Fruit fly (Drosophila melanogaster): ENCODE data around the gene RabGGTb.

Gene RabGGTb

DNA sequence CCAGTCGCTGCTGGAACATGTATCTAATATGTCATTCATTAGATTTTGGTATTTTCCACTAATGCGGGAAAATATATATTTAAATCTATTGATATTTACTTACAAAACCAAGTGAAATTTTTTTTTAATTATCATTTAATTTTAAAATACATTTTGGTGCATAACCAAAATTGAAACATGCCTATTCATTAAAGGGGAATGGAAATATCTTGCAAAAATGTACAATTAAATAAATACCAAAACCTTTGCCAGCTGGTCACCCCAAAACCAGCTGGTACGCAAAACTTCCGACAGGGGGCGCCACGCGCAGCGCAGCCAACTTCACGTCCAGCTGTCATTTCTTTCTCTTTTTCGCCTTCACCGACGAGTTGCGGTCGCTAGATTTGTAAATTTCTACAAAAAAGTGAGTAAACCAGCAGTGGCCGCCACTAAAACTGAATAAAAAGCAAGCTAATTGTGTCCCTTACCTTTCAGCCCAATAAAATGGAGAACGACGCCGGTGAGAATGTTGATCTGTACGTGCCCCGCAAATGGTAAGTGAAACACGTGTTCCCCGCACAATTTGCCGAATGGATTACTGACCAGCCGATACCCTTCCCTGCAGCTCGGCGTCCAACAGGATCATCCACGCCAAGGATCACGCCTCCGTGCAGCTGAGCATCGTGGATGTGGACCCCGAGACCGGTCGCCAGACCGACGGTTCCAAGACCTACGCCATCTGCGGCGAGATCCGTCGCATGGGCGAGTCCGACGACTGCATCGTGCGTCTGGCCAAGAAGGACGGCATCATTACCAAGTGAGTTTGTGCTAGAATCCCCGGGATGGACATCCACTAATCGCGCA is 22.9 kb upstream of the RabGGTb start, which contains the start of the genes CG3104 and RpS21 (continued):
- peak; percentile 56 for TF ChIP-seq unpg (GFP tag; optimal IDR thresholded peaks at IDR 0.05)
- TF ChIP-seq Stat92E (GFP tag; optimal IDR thresholded peaks at IDR 0.05), result peak in 1 of 3 experiments; percentile 72
- peak; percentile 77; the same call in 1 of the 2 replicates for TF ChIP-seq gt (GFP tag; IDR thresholded peaks at IDR 0.05)
- TF ChIP-seq Mes4 (GFP tag; optimal IDR thresholded peaks at IDR 0.05), result peak; percentile 88
- peak; percentile 72 for TF ChIP-seq klu (GFP tag; IDR thresholded peaks at IDR 0.05)
- TF ChIP-seq CG6791 (GFP tag; IDR thresholded peaks at IDR 0.05; ENCODE audit: partially characterized antibody), result 0 out of 3 replicates have a peak, but pooled peaks have one; percentile 5
- peak; percentile 81 for TF ChIP-seq ssp (GFP tag; IDR thresholded peaks at IDR 0.05)
- peak; percentile 78 for TF ChIP-seq ara (GFP tag; IDR thresholded peaks at IDR 0.05)
- TF ChIP-seq dpn (GFP tag; optimal IDR thresholded peaks at IDR 0.05), result peak; percentile 79 to 87
- peak; percentile 29 for TF ChIP-seq exex (tag; optimal IDR thresholded peaks at IDR 0.05)
- TF ChIP-seq ato (GFP tag; IDR thresholded peaks at IDR 0.05; ENCODE audit: partially characterized antibody), result no peak
- no peak for TF ChIP-seq Hmx (GFP tag; optimal IDR thresholded peaks at IDR 0.05)
- TF ChIP-seq ab (GFP tag; optimal IDR thresholded peaks at IDR 0.05), result peak; percentile 71
- peak; percentile 73 for TF ChIP-seq CG18262 (tag; optimal IDR thresholded peaks at IDR 0.05)
- peak; percentile 77 for TF ChIP-seq sim (GFP tag; IDR thresholded peaks at IDR 0.05)
- TF ChIP-seq sima (GFP tag; optimal IDR thresholded peaks at IDR 0.05), result no peak
- TF ChIP-seq CG17359 (tag; optimal IDR thresholded peaks at IDR 0.05), result peak; percentile 76
- TF ChIP-seq disco-r (GFP tag; optimal IDR thresholded peaks at IDR 0.05), result peak; percentile 56
- TF ChIP-seq Ets65A (GFP tag), result peak; percentile 99
- TF ChIP-seq dati (GFP tag; IDR thresholded peaks at IDR 0.05), result peak; percentile 75
- peak; percentile 95 for TF ChIP-seq otp (GFP tag; IDR thresholded peaks at IDR 0.05)
- peak; percentile 62 for TF ChIP-seq Oli (tag; optimal IDR thresholded peaks at IDR 0.05)
- peak; percentile 70; the same call in 1 of the 2 replicates for TF ChIP-seq Nf-YA (GFP tag; IDR thresholded peaks at IDR 0.05)
- TF ChIP-seq zen2 (GFP tag; IDR thresholded peaks at IDR 0.05; ENCODE audit: partially characterized antibody), result no peak; the same call in 2 of the 3 replicates
- peak; percentile 84 for TF ChIP-seq da (GFP tag; optimal IDR thresholded peaks at IDR 0.05)
- peak; percentile 96 for TF ChIP-seq CG7987 (GFP tag; optimal IDR thresholded peaks at IDR 0.05)
- peak; percentile 89 for TF ChIP-seq Max (GFP tag; optimal IDR thresholded peaks at IDR 0.05)
- peak; percentile 88 for TF ChIP-seq E2f2 (GFP tag; IDR thresholded peaks at IDR 0.05)
- TF ChIP-seq CG32772 (GFP tag; IDR thresholded peaks at IDR 0.05), result peak; percentile 88
- peak; percentile 96 for TF ChIP-seq CG33213 (GFP tag; optimal IDR thresholded peaks at IDR 0.05)
- TF ChIP-seq CG9727 (GFP tag; optimal IDR thresholded peaks at IDR 0.05), result peak; percentile 93
- peak; percentile 76 for TF ChIP-seq gsb-n (tag; optimal IDR thresholded peaks at IDR 0.05)
- TF ChIP-seq CG4707 (GFP tag; optimal IDR thresholded peaks at IDR 0.05), result peak; percentile 69
- peak; percentile 85 for TF ChIP-seq tin (GFP tag; optimal IDR thresholded peaks at IDR 0.05)
- peak; percentile 72 for TF ChIP-seq CG1602 (GFP tag; optimal IDR thresholded peaks at IDR 0.05)
- TF ChIP-seq wor (GFP tag; IDR thresholded peaks at IDR 0.05), result peak; percentile 67
- peak; percentile 75 for TF ChIP-seq CG4854 (GFP tag; optimal IDR thresholded peaks at IDR 0.05)
- TF ChIP-seq Fer3 (tag; optimal IDR thresholded peaks at IDR 0.05), result peak; percentile 82
- peak; percentile 92 for TF ChIP-seq Mrtf (GFP tag; IDR thresholded peaks at IDR 0.05)
- TF ChIP-seq dan (GFP tag; IDR thresholded peaks at IDR 0.05), result no peak
- peak; percentile 58 for TF ChIP-seq croc (GFP tag; conservative IDR thresholded peaks at IDR 0.05)
- peak; percentile 96 for TF ChIP-seq B-H2 (GFP tag; optimal IDR thresholded peaks at IDR 0.05)
- TF ChIP-seq tna (GFP tag; IDR thresholded peaks at IDR 0.05; ENCODE audit: partially characterized antibody), result no peak
- peak; percentile 81 for TF ChIP-seq shn (GFP tag; optimal IDR thresholded peaks at IDR 0.05)
- peak; percentile 86 for TF ChIP-seq nmo (GFP tag; optimal IDR thresholded peaks at IDR 0.05)
- peak; percentile 47; the same call in 1 of the 3 replicates for TF ChIP-seq knrl (GFP tag; IDR thresholded peaks at IDR 0.05; ENCODE audit: partially characterized antibody)
- TF ChIP-seq CG12071 (GFP tag; optimal IDR thresholded peaks at IDR 0.05), result peak; percentile 80
- TF ChIP-seq CHES-1-like (GFP tag; optimal IDR thresholded peaks at IDR 0.05), result peak; percentile 80

Measured in whole organism, embryonic.